Worm (Caenorhabditis elegans) whole organism, early embryonic: ENCODE measurements around the gene nhr-45.

ENCODE experiments used
- B0310.2 ChIP-seq: sonication (generic microtip); optimal IDR thresholded peaks from 2 replicates; lab custom pipeline; 2016; ENCODE audit warnings: mild to moderate bottlenecking, missing genetic modification characterization, missing compliant biosample characterization
- F13C5.2 ChIP-seq: sonication (generic microtip); optimal IDR thresholded peaks from 2 replicates; lab custom pipeline; 2017; ENCODE audit warnings: mild to moderate bottlenecking, missing genetic modification characterization, inconsistent platforms, missing compliant biosample characterization
- ama-1 ChIP-seq: fragments of 150-350 bp; optimal IDR thresholded peaks from 2 replicates; lab custom pipeline; 2014
- ceh-13 ChIP-seq: fragments of 200-800 bp; sonication (Bioruptor generic); optimal IDR thresholded peaks from 2 replicates; lab custom pipeline; 2018; ENCODE audit warnings: mild to moderate bottlenecking, missing genetic modification characterization, missing compliant biosample characterization
- ceh-36 ChIP-seq: sonication (generic microtip); optimal IDR thresholded peaks from 2 replicates; lab custom pipeline; 2016; ENCODE audit warnings: missing genetic modification characterization, inconsistent platforms, missing compliant biosample characterization
- ets-7 ChIP-seq: sonication (generic microtip); optimal IDR thresholded peaks from 2 replicates; lab custom pipeline; 2016; ENCODE audit warnings: missing genotype, missing genetic modification characterization, missing compliant biosample characterization
- flt-1 ChIP-seq: fragments of 200-800 bp; sonication (Bioruptor generic); IDR thresholded peaks from 2 replicates; pipeline ENCODE4 v1.3.6; 2022; ENCODE audit warnings: missing genetic modification characterization, missing compliant biosample characterization
- hmg-4 ChIP-seq: fragments of 200-800 bp; sonication (Bioruptor generic); optimal IDR thresholded peaks from 2 replicates; lab custom pipeline; 2018; ENCODE audit warnings: mild to moderate bottlenecking, missing genetic modification characterization, missing compliant biosample characterization
- hnd-1 ChIP-seq: sonication (generic microtip); optimal IDR thresholded peaks from 2 replicates; lab custom pipeline; 2016; ENCODE audit warnings: missing genetic modification characterization, missing compliant biosample characterization
- scrt-1 ChIP-seq: fragments of 200-800 bp; sonication (Bioruptor generic); IDR thresholded peaks from 2 replicates; pipeline ENCODE4 v1.3.6; 2022; ENCODE audit warnings: missing genetic modification characterization, missing compliant biosample characterization
- sea-1 ChIP-seq: fragments of 200-800 bp; sonication (Bioruptor generic); conservative IDR thresholded peaks from 2 replicates; pipeline ENCODE4 v1.3.6; 2022; ENCODE audit warnings: missing genetic modification characterization, missing compliant biosample characterization
- tbx-11 ChIP-seq: fragments of 200-800 bp; sonication (Bioruptor generic); IDR thresholded peaks from 2 replicates; pipeline ENCODE4 v1.3.6; 2022; ENCODE audit warnings: missing genetic modification characterization, missing compliant biosample characterization
- tbx-37 ChIP-seq: fragments of 200-800 bp; sonication (Bioruptor generic); conservative IDR thresholded peaks from 2 replicates; pipeline ENCODE4 v1.3.6; 2022; ENCODE audit warnings: missing genetic modification reagents, missing genetic modification characterization, missing compliant biosample characterization
- tra-4 ChIP-seq: sonication (generic microtip); optimal IDR thresholded peaks from 2 replicates; lab custom pipeline; 2017; ENCODE audit warnings: missing genetic modification characterization, missing compliant biosample characterization

- TF ChIP-seq ama-1 (lab: Kevin White, UChicago) (no peak), tra-4 (tag; lab: Kevin White, UChicago) (no peak), tbx-37 (GFP tag; lab: Robert Waterston, UW) (no peak), scrt-1 (GFP tag; lab: Robert Waterston, UW) (no peak), F13C5.2 (tag; lab: Kevin White, UChicago) (no peak), hnd-1 (tag; lab: Kevin White, UChicago) (no peak), ceh-36 (tag; lab: Kevin White, UChicago) (no peak), ets-7 (no peak), hmg-4 (no peak), sea-1 (GFP tag; lab: Robert Waterston, UW) (no peak), B0310.2 (no peak), flt-1 (no peak), tbx-11 (GFP tag; lab: Robert Waterston, UW) (no peak), ceh-13 (GFP tag; lab: Kevin White, UChicago) (no peak)
Observed at ce11 chrX:4628350-4628749, 31.8 kb downstream of the nhr-45 start.
